Worm (Caenorhabditis elegans): Measurements from ENCODE around the gene F20D12.7.

DNA sequence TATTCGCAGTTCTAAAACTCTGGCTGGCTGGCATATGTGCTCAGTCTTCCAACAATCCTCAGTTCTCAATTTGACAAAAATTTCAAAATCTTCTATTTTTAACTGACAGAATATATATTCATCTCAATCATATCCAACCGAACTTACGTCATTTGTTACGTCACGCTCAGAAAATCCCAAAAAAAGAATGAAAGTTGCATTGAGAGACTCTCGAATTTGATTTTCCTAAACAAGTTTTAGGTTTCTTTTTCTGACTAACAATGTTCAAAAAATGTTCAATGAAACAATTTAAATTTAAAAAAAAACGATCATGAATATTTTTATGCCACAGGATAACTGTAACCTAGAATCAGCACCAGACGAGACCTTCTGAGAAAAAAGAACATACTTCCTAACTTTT lies 40.8 kb downstream of the F20D12.7 start:
- TF ChIP-seq lin-13 (GFP tag; optimal IDR thresholded peaks at IDR 0.05) (no peak), ZK546.5 (tag; optimal IDR thresholded peaks at IDR 0.05) (no peak), unc-39 (tag; optimal IDR thresholded peaks at IDR 0.05) (no peak), nhr-23 (tag; optimal IDR thresholded peaks at IDR 0.05) (no peak), ztf-4 (tag; optimal IDR thresholded peaks at IDR 0.05) (no peak), elt-1 (tag; optimal IDR thresholded peaks at IDR 0.05) (no peak), alr-1 (tag; optimal IDR thresholded peaks at IDR 0.05) (no peak), mdl-1 (tag; optimal IDR thresholded peaks at IDR 0.05) (no peak), sma-3 (GFP tag; optimal IDR thresholded peaks at IDR 0.05) (no peak), nhr-10 (tag; optimal IDR thresholded peaks at IDR 0.05) (no peak), mbf-1 (tag; optimal IDR thresholded peaks at IDR 0.05) (no peak)

Data from whole organism, L2 larva.